Worm (Caenorhabditis elegans) whole organism, midembryonic: ENCODE results near the gene F20D6.6.

Source experiments
- T22C8.4 ChIP-seq: fragments of 200-800 bp; sonication (Bioruptor generic); IDR thresholded peaks from 2 replicates; pipeline ENCODE4 v1.3.6; 2022; ENCODE audit warnings: missing genetic modification characterization, missing compliant biosample characterization
- cog-1 ChIP-seq: sonication (generic microtip); optimal IDR thresholded peaks from 2 replicates; lab custom pipeline; 2016; ENCODE audit warnings: missing genetic modification characterization, missing compliant biosample characterization
- flt-1 ChIP-seq: fragments of 200-800 bp; sonication (Bioruptor generic); IDR thresholded peaks from 2 replicates; pipeline ENCODE4 v1.3.6; 2022; ENCODE audit warnings: missing genetic modification characterization, missing compliant biosample characterization
- klf-2 ChIP-seq: fragments of 200-800 bp; sonication (Bioruptor generic); conservative IDR thresholded peaks from 2 replicates; pipeline ENCODE4 v1.3.6; 2022; ENCODE audit warnings: missing genetic modification reagents, missing genetic modification characterization, missing compliant biosample characterization
- med-1 ChIP-seq: sonication (generic microtip); optimal IDR thresholded peaks from 2 replicates; lab custom pipeline; 2017; ENCODE audit warnings: missing genetic modification characterization, mild to moderate bottlenecking, missing compliant biosample characterization, antibody characterized with exemption, missing genetic modification reagents; ENCODE audit not compliant: insufficient read depth
- ref-1 ChIP-seq: fragments of 200-800 bp; sonication (Bioruptor generic); conservative IDR thresholded peaks from 2 replicates; pipeline ENCODE4 v1.3.6; 2022; ENCODE audit warnings: missing genetic modification reagents, missing genetic modification characterization, missing compliant biosample characterization
- tab-1 ChIP-seq: fragments of 200-800 bp; sonication (Bioruptor generic); IDR thresholded peaks from 2 replicates; pipeline ENCODE4 v1.3.6; 2022; ENCODE audit warnings: missing genetic modification characterization, missing compliant biosample characterization
- ztf-23 ChIP-seq: fragments of 200-800 bp; sonication (Bioruptor generic); IDR thresholded peaks from 2 replicates; pipeline ENCODE4 v1.3.6; 2022; ENCODE audit warnings: missing genetic modification reagents, missing genetic modification characterization, missing compliant biosample characterization
- ztf-29 ChIP-seq: fragments of 200-800 bp; sonication (Bioruptor generic); IDR thresholded peaks from 2 replicates; pipeline ENCODE4 v1.3.6; 2022; ENCODE audit warnings: missing genetic modification reagents, missing genetic modification characterization, missing compliant biosample characterization

Gene F20D6.6

ce11 chrV:8188421-8188820, 28.7 kb downstream of the F20D6.6 start, which contains the start of gene F20D6.15:
TSS of gene F20D6.15 (minus strand) at chrV:8188467.
- no peak for TF ChIP-seq tab-1 (GFP tag; lab: Robert Waterston, UW)
- no peak for TF ChIP-seq klf-2 (GFP tag; lab: Robert Waterston, UW)
- TF ChIP-seq cog-1 (tag; lab: Kevin White, UChicago), result no peak
- TF ChIP-seq ref-1 (GFP tag; lab: Robert Waterston, UW), result no peak
- no peak for TF ChIP-seq ztf-29 (GFP tag; lab: Robert Waterston, UW)
- no peak for TF ChIP-seq ztf-23

- TF ChIP-seq ztf-23 (no peak), T22C8.4 (no peak), tab-1 (GFP tag; lab: Robert Waterston, UW) (no peak), med-1 (GFP tag; lab: Kevin White, UChicago) (no peak), ztf-29 (GFP tag; lab: Robert Waterston, UW) (no peak), klf-2 (GFP tag; lab: Robert Waterston, UW) (no peak), flt-1 (GFP tag; lab: Robert Waterston, UW) (no peak)
These were observed 30.3 kb downstream of the F20D6.6 start, which contains the start of gene F20D6.12 for ce11 chrV:8190016-8190415. TSS of gene F20D6.12 (minus strand) at chrV:8190116.

- TF ChIP-seq med-1 (GFP tag; lab: Kevin White, UChicago) (no peak), ztf-29 (GFP tag; lab: Robert Waterston, UW) (no peak), flt-1 (GFP tag; lab: Robert Waterston, UW) (no peak), T22C8.4 (no peak), ztf-23 (no peak), ref-1 (GFP tag; lab: Robert Waterston, UW) (no peak), tab-1 (GFP tag; lab: Robert Waterston, UW) (no peak), klf-2 (GFP tag; lab: Robert Waterston, UW) (no peak), cog-1 (tag; lab: Kevin White, UChicago) (no peak)
These were observed 30.7 kb downstream of the F20D6.6 start, which contains the start of gene F20D6.1 for ce11 chrV:8190430-8190829. TSS of gene F20D6.1 (plus strand) at chrV:8190730.

ce11 chrV:8195889-8196418, 36.2 kb downstream of the F20D6.6 start, which contains the start of gene F20D6.10:
TSS of gene F20D6.10 (minus strand) at chrV:8195939.
- no peak for TF ChIP-seq med-1 (GFP tag; lab: Kevin White, UChicago)

- no peak for TF ChIP-seq cog-1 (tag; lab: Kevin White, UChicago)
- TF ChIP-seq med-1 (GFP tag; lab: Kevin White, UChicago), result no peak
- TF ChIP-seq ref-1 (GFP tag; lab: Robert Waterston, UW), result no peak
- TF ChIP-seq flt-1 (GFP tag; lab: Robert Waterston, UW), result no peak
These were observed 37.3 kb downstream of the F20D6.6 start for ce11 chrV:8196993-8197392.

ce11 chrV:8198994-8199393, 39.3 kb downstream of the F20D6.6 start, which contains the start of gene F20D6.11:
TSS of gene F20D6.11 (minus strand) at chrV:8199094.
- TF ChIP-seq ztf-29 (GFP tag; lab: Robert Waterston, UW) (no peak), ztf-23 (no peak)

- TF ChIP-seq ztf-23 (no peak), T22C8.4 (no peak), flt-1 (GFP tag; lab: Robert Waterston, UW) (no peak)
These were observed 41.6 kb downstream of the F20D6.6 start, which contains the start of gene cri-2 for ce11 chrV:8201229-8201858. TSS of gene cri-2 (plus strand) at chrV:8201808.

- TF ChIP-seq ztf-29 (GFP tag; lab: Robert Waterston, UW) (no peak), tab-1 (GFP tag; lab: Robert Waterston, UW) (no peak), T22C8.4 (no peak), ref-1 (GFP tag; lab: Robert Waterston, UW) (no peak), med-1 (GFP tag; lab: Kevin White, UChicago) (no peak), klf-2 (GFP tag; lab: Robert Waterston, UW) (no peak), cog-1 (tag; lab: Kevin White, UChicago) (no peak), flt-1 (GFP tag; lab: Robert Waterston, UW) (no peak), ztf-23 (no peak)
These were observed 43.4 kb downstream of the F20D6.6 start, which contains the start of gene cest-17 for ce11 chrV:8203085-8203643. TSS of gene cest-17 (plus strand) at chrV:8203332.

- TF ChIP-seq ztf-23 (no peak), tab-1 (GFP tag; lab: Robert Waterston, UW) (no peak), flt-1 (GFP tag; lab: Robert Waterston, UW) (no peak), klf-2 (GFP tag; lab: Robert Waterston, UW) (no peak), cog-1 (tag; lab: Kevin White, UChicago) (no peak), ztf-29 (GFP tag; lab: Robert Waterston, UW) (no peak), ref-1 (GFP tag; lab: Robert Waterston, UW) (no peak), med-1 (GFP tag; lab: Kevin White, UChicago) (no peak), T22C8.4 (no peak)
These were observed 47.2 kb downstream of the F20D6.6 start, which contains the start of gene timp-1 for ce11 chrV:8206931-8207330. TSS of gene timp-1 (plus strand) at chrV:8207235.

- TF ChIP-seq ref-1 (GFP tag; lab: Robert Waterston, UW), result no peak
- no peak for TF ChIP-seq T22C8.4
- TF ChIP-seq cog-1 (tag; lab: Kevin White, UChicago), result no peak
- no peak for TF ChIP-seq klf-2 (GFP tag; lab: Robert Waterston, UW)
- TF ChIP-seq ztf-23, result no peak
- TF ChIP-seq tab-1 (GFP tag; lab: Robert Waterston, UW), result no peak
- no peak for TF ChIP-seq med-1 (GFP tag; lab: Kevin White, UChicago)
- no peak for TF ChIP-seq flt-1 (GFP tag; lab: Robert Waterston, UW)
- TF ChIP-seq ztf-29 (GFP tag; lab: Robert Waterston, UW), result no peak
These were observed 50.8 kb downstream of the F20D6.6 start for ce11 chrV:8210527-8210926.
